Fruit fly (Drosophila melanogaster) whole organism, pupa: ENCODE results near the gene Osi12.

Experiments
- CG10348 ChIP-seq: fragments of 200-800 bp; sonication (Bioruptor generic); IDR thresholded peaks from 2 replicates; pipeline ENCODE4 v1.3.6; 2022; ENCODE audit warnings: missing biosample characterization, missing genetic modification characterization
- CG12605 ChIP-seq: fragments of 200-800 bp; sonication (Bioruptor generic); IDR thresholded peaks from 2 replicates; pipeline ENCODE4 v1.3.6; 2022; ENCODE audit warnings: missing biosample characterization, missing genetic modification characterization
- CG13204 ChIP-seq: fragments of 200-800 bp; sonication (Bioruptor generic); optimal IDR thresholded peaks from 2 replicates; lab custom pipeline; 2018; ENCODE audit warnings: missing biosample characterization, mild to moderate bottlenecking, missing genetic modification characterization, moderate library complexity
- CG14655 ChIP-seq: fragments of 200-800 bp; sonication (Bioruptor generic); optimal IDR thresholded peaks from 3 replicates; lab custom pipeline; 2017; ENCODE audit warnings: mild to moderate bottlenecking, missing biosample characterization, missing genetic modification reagents, missing genetic modification characterization
- CG15710 ChIP-seq: fragments of 200-800 bp; sonication (Bioruptor generic); optimal IDR thresholded peaks from 2 replicates; lab custom pipeline; 2018; ENCODE audit warnings: missing biosample characterization, mild to moderate bottlenecking, missing genetic modification characterization, moderate library complexity
- CG17806 ChIP-seq: fragments of 200-800 bp; sonication (Bioruptor generic); optimal IDR thresholded peaks from 2 replicates; lab custom pipeline; 2018; ENCODE audit warnings: missing biosample characterization, mild to moderate bottlenecking, missing genetic modification characterization, moderate library complexity
- CG32121 ChIP-seq: fragments of 200-800 bp; sonication (Bioruptor generic); IDR thresholded peaks from 2 replicates; pipeline ENCODE4 v1.3.6; 2022; ENCODE audit warnings: missing biosample characterization, missing genetic modification characterization
- CG34367 ChIP-seq: fragments of 200-800 bp; sonication (Bioruptor generic); optimal IDR thresholded peaks from 2 replicates; lab custom pipeline; 2018; ENCODE audit warnings: missing biosample characterization, mild to moderate bottlenecking, missing genetic modification characterization
- CG4496 ChIP-seq: fragments of 200-800 bp; sonication (Bioruptor generic); IDR thresholded peaks from 3 replicates; pipeline ENCODE4 v1.3.6; 2022; ENCODE audit warnings: missing biosample characterization, missing genetic modification characterization
- CG8159 ChIP-seq: fragments of 200-800 bp; sonication (Bioruptor generic); optimal IDR thresholded peaks from 3 replicates; lab custom pipeline; 2018; ENCODE audit warnings: missing biosample characterization, mild to moderate bottlenecking, missing genetic modification characterization, moderate library complexity
- CG8301 ChIP-seq: fragments of 200-800 bp; sonication (Bioruptor generic); optimal IDR thresholded peaks from 2 replicates; lab custom pipeline; 2018; ENCODE audit warnings: missing biosample characterization, mild to moderate bottlenecking, missing genetic modification characterization
- CG9948 ChIP-seq: fragments of 200-800 bp; sonication (Bioruptor generic); optimal IDR thresholded peaks from 2 replicates; lab custom pipeline; 2018; ENCODE audit warnings: missing biosample characterization, mild to moderate bottlenecking, missing genetic modification characterization, moderate library complexity
- D1 ChIP-seq: fragments of 200-800 bp; sonication (Bioruptor generic); optimal IDR thresholded peaks from 2 replicates; lab custom pipeline; 2018; ENCODE audit warnings: missing biosample characterization, mild to moderate bottlenecking, missing genetic modification characterization, moderate library complexity
- EcR ChIP-seq: fragments of 200-800 bp; sonication (Bioruptor generic); optimal IDR thresholded peaks from 3 replicates; lab custom pipeline; 2019; ENCODE audit warnings: missing biosample characterization, missing genetic modification characterization, mild to moderate bottlenecking, moderate library complexity, missing genetic modification reagents
- Ets98B ChIP-seq: fragments of 200-800 bp; sonication (Bioruptor generic); IDR thresholded peaks from 2 replicates; pipeline ENCODE4 v1.3.6; 2022; ENCODE audit warnings: missing biosample characterization, missing genetic modification characterization
- Pif1A ChIP-seq: fragments of 200-800 bp; sonication (Bioruptor generic); optimal IDR thresholded peaks from 3 replicates; lab custom pipeline; 2016; ENCODE audit warnings: missing biosample characterization, missing genetic modification characterization
- Pif1B ChIP-seq: fragments of 200-800 bp; sonication (Bioruptor generic); optimal IDR thresholded peaks from 3 replicates; lab custom pipeline; 2016; ENCODE audit warnings: missing biosample characterization, missing genetic modification characterization
- Snoo ChIP-seq: fragments of 200-800 bp; sonication (Bioruptor generic); optimal IDR thresholded peaks from 3 replicates; lab custom pipeline; 2017; ENCODE audit warnings: missing biosample characterization, mild to moderate bottlenecking, missing genetic modification characterization, inconsistent platforms
- fd96Ca ChIP-seq: fragments of 200-800 bp; sonication (Bioruptor generic); IDR thresholded peaks from 3 replicates; pipeline ENCODE4 v1.3.6; 2022; ENCODE audit warnings: missing biosample characterization, missing genetic modification characterization
- gl ChIP-seq: fragments of 200-800 bp; sonication (Bioruptor generic); optimal IDR thresholded peaks from 2 replicates; lab custom pipeline; 2018; ENCODE audit warnings: missing biosample characterization, mild to moderate bottlenecking, missing genetic modification characterization
- rn ChIP-seq: fragments of 200-800 bp; sonication (Bioruptor generic); IDR thresholded peaks from 2 replicates; pipeline ENCODE4 v1.3.6; 2022; ENCODE audit warnings: missing biosample characterization, missing genetic modification characterization

The Osi12 gene

DNA sequence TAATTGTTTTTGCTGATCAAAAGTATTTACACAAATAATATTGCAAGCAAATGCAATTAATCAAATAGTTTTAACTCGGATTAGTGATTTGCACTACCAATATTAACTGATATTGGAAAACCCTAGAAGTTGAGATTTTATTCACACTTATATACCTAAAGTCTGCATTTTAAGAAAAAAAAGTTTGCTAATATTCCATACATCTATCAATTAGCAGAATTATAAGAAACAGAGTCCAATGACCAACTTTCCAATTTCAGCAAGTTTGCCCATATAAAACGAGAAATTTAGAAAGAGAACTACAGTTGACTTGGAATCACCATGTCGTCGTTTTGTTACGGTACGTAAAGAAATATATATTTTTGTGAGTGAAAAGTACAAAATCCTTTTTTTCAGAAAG lies 28.3 kb downstream of the Osi12 start, which contains the start of gene CG46026:
Gene CG46026, plus strand, starts transcription at position 301 of the 400 bp plus-strand sequence.
- TF ChIP-seq CG12605 (GFP tag; lab: Robert Waterston, UW) (no peak), CG13204 (GFP tag; lab: Kevin White, UChicago) (no peak), EcR (no peak), CG8159 (tag; lab: Kevin White, UChicago) (no peak), fd96Ca (GFP tag; lab: Robert Waterston, UW) (no peak), Ets98B (GFP tag; lab: Robert Waterston, UW) (no peak), CG14655 (GFP tag; lab: Kevin White, UChicago) (no peak), Pif1B (GFP tag; lab: Kevin White, UChicago) (no peak), CG32121 (GFP tag; lab: Robert Waterston, UW) (no peak), CG15710 (tag; lab: Kevin White, UChicago) (no peak)

DNA sequence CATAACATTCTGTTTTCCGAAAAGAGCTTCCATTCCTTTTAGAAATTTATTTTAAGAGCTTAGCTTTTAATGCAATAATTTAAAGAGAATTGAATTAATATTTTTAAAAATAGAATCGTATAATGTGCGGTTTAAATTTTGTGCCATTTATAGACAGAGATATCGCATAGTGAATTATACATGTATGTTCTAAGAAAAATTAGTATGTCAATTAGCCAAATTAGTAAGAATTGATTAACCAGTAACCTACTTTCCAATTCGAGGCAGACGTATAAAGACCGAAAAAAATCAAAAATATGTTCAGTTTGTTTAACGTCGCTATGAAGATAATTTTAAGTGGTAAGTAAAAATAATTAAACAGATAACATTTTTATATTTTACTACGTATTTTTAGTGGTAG lies 31.3 kb downstream of the Osi12 start, which contains the start of gene CG31560:
Gene CG31560, plus strand, starts transcription at position 301 of the 400 bp plus-strand sequence.
- TF ChIP-seq CG15710 (tag; lab: Kevin White, UChicago) (no peak), Snoo (tag; lab: Kevin White, UChicago) (no peak), fd96Ca (GFP tag; lab: Robert Waterston, UW) (no peak), Pif1A (GFP tag; lab: Kevin White, UChicago) (no peak), CG13204 (GFP tag; lab: Kevin White, UChicago) (no peak), gl (no peak)

DNA sequence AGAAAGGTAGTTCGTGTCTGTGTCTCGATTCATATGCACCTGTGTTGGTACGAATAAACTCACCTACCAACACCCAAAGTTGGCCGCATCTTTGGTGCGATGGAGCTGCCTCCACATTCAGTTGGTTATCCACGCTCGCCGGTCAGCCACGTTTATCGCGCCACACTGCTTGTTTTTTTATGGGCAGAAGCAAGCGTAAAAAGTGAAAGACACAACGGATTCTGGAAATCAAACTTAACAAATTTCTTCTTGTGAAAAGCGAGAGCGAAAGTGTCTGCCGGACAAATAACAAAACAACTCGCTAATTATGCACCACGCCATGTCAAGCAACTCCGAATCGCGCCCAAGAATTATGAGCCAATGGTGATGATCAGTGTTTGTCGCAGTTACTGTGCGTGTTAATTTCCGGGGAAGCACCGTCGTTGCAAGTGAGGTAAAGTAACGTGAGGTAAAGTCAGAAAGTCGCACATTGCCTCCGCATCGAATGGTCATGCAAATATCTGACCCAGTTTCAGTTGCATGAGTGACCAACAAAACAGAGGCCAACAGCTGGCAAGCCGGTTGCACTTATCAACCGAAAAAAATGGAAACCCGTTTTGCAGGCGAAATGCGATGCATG lies 33.4 kb downstream of the Osi12 start, which contains the start of gene Osi17:
Gene Osi17, plus strand, starts transcription at position 132 of the 619 bp plus-strand sequence.
- TF ChIP-seq rn, result no peak
- no peak for TF ChIP-seq CG8301 (tag; lab: Kevin White, UChicago)
- TF ChIP-seq CG34367 (tag; lab: Kevin White, UChicago), result no peak
- no peak for TF ChIP-seq CG10348 (GFP tag; lab: Robert Waterston, UW)
- TF ChIP-seq Pif1B (GFP tag; lab: Kevin White, UChicago), result no peak
- no peak for TF ChIP-seq CG15710 (tag; lab: Kevin White, UChicago)
- no peak for TF ChIP-seq CG32121 (GFP tag; lab: Robert Waterston, UW)
- TF ChIP-seq CG4496, result 0 out of 3 replicates have a peak, but pooled peaks have one; percentile 21

DNA sequence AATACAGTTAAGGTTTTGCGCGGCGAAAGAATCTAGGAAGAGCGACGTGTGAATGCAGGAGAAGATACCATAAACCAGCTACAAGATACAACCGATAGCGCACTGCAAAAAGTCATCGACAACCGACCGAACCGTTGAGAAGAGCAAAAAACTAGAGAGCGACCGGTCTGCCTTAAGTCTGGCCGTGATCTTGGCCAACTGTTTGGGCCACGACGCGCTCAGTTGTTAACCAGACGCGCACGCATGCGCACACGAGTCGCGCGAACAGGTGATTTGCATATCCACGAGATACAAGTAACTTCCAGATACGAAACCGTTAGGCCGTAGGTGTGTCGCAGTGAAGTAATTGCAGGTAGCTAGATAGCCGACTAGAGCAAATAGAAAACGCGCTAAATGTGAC lies 36.7 kb downstream of the Osi12 start:
- TF ChIP-seq rn, result no peak
- peak; percentile 44 for TF ChIP-seq CG13204 (GFP tag; lab: Kevin White, UChicago)
- no peak for TF ChIP-seq CG34367 (tag; lab: Kevin White, UChicago)
- TF ChIP-seq gl, result no peak
- peak; percentile 63 for TF ChIP-seq EcR
- no peak for TF ChIP-seq D1 (tag; lab: Kevin White, UChicago)
- TF ChIP-seq Pif1A (GFP tag; lab: Kevin White, UChicago), result no peak
- TF ChIP-seq Snoo (tag; lab: Kevin White, UChicago), result no peak
- TF ChIP-seq CG12605 (GFP tag; lab: Robert Waterston, UW), result no peak
- no peak for TF ChIP-seq CG32121 (GFP tag; lab: Robert Waterston, UW)
- no peak for TF ChIP-seq CG10348 (GFP tag; lab: Robert Waterston, UW)
- TF ChIP-seq CG17806 (tag; lab: Kevin White, UChicago), result no peak
- TF ChIP-seq CG9948 (tag; lab: Kevin White, UChicago), result no peak
- TF ChIP-seq fd96Ca (GFP tag; lab: Robert Waterston, UW), result no peak
- TF ChIP-seq Pif1B (GFP tag; lab: Kevin White, UChicago), result no peak
- no peak for TF ChIP-seq CG15710 (tag; lab: Kevin White, UChicago)
- TF ChIP-seq Ets98B (GFP tag; lab: Robert Waterston, UW), result no peak
- TF ChIP-seq CG8159 (tag; lab: Kevin White, UChicago), result no peak
- 0 out of 3 replicates have a peak, but pooled peaks have one; percentile 44 for TF ChIP-seq CG4496
- no peak for TF ChIP-seq CG14655 (GFP tag; lab: Kevin White, UChicago)
- TF ChIP-seq CG8301 (tag; lab: Kevin White, UChicago), result no peak
- TF ChIP-seq, all 21 proteins: peak for 3

DNA sequence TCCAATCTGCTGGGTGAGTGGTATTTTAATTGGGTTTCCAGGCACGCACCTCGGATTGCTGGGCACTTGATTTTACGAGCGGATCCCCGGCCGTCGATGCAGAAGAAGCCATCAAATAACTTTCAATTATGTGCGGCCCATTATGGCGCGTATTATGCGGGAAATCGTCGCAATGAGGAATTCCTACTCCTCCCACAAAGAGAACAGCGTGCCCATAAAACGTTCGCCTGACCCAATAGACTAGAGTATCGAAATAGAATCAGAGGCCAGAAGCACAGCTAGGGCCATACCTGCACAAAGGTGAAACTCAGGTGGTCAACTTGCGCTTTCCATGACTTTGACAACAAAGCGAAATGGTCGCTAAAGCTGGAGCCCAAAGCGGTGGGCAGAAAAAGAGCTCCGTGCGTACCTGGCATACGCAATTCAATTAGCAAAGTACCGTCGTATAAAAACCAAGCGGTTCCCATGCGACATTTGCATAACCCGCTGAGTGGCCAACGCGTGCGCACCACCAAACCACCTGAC lies 51.5 kb downstream of the Osi12 start, which contains the start of gene Osi18:
Gene Osi18, plus strand, starts transcription at position 475 of the 525 bp plus-strand sequence.
- TF ChIP-seq CG4496 (no peak), D1 (tag; lab: Kevin White, UChicago) (no peak), rn (no peak), CG17806 (tag; lab: Kevin White, UChicago) (no peak), gl (no peak), CG8159 (tag; lab: Kevin White, UChicago) (no peak), Ets98B (GFP tag; lab: Robert Waterston, UW) (no peak), Snoo (tag; lab: Kevin White, UChicago) (no peak), fd96Ca (GFP tag; lab: Robert Waterston, UW) (no peak), CG34367 (tag; lab: Kevin White, UChicago) (no peak), EcR (no peak), CG15710 (tag; lab: Kevin White, UChicago) (no peak), CG12605 (GFP tag; lab: Robert Waterston, UW) (no peak), CG32121 (GFP tag; lab: Robert Waterston, UW) (no peak), CG8301 (tag; lab: Kevin White, UChicago) (no peak), CG13204 (GFP tag; lab: Kevin White, UChicago) (no peak), CG14655 (GFP tag; lab: Kevin White, UChicago) (no peak), Pif1A (GFP tag; lab: Kevin White, UChicago) (no peak)
